Fruit fly (Drosophila melanogaster): ENCODE data around the gene CG10469.
A peak's percentile ranks its signal among the peaks of the same experiment; 100 is the strongest.

Gene CG10469

dm6 chr3L:6085988-6086387 is 7.1 kb downstream of the CG10469 start (continued):
- TF ChIP-seq prd (optimal IDR thresholded peaks at IDR 0.05) (no peak), prd (GFP tag; IDR thresholded peaks at IDR 0.05) (peak; percentile 45; the same call in 1 of the 3 replicates), Scr (GFP tag; IDR thresholded peaks at IDR 0.05; ENCODE audit: partially characterized antibody) (no peak), CG1603 (tag; optimal IDR thresholded peaks at IDR 0.05) (peak; percentile 46), CG12659 (GFP tag; optimal IDR thresholded peaks at IDR 0.05) (peak; percentile 9), gem (tag; optimal IDR thresholded peaks at IDR 0.05) (peak; percentile 70), bigmax (GFP tag; optimal IDR thresholded peaks at IDR 0.05) (no peak), fd102C (GFP tag; optimal IDR thresholded peaks at IDR 0.05) (no peak), CG9609 (GFP tag; optimal IDR thresholded peaks at IDR 0.05) (peak; percentile 10), PHDP (tag; optimal IDR thresholded peaks at IDR 0.05) (peak; percentile 35), CG9932 (GFP tag; IDR thresholded peaks at IDR 0.05) (peak; percentile 51; the same call in 1 of the 2 replicates), Spps (tag; optimal IDR thresholded peaks at IDR 0.05) (no peak), CG12104 (GFP tag; optimal IDR thresholded peaks at IDR 0.05) (no peak), ken (GFP tag; IDR thresholded peaks at IDR 0.05) (peak; percentile 21; the same call in 1 of the 3 replicates), Mes4 (GFP tag; optimal IDR thresholded peaks at IDR 0.05) (no peak), Xbp1 (GFP tag; optimal IDR thresholded peaks at IDR 0.05) (peak; percentile 36), sens (GFP tag) (peak; percentile 69), unc-4 (GFP tag; IDR thresholded peaks at IDR 0.05; ENCODE audit: partially characterized antibody) (no peak), CG7556 (GFP tag; optimal IDR thresholded peaks at IDR 0.05) (peak; percentile 36), org-1 (GFP tag; optimal IDR thresholded peaks at IDR 0.05) (peak; percentile 10), Ets65A (GFP tag) (peak; percentile 70), croc (GFP tag; conservative IDR thresholded peaks at IDR 0.05) (peak; percentile 44; the same call in 1 of the 3 replicates), CG30403 (GFP tag; optimal IDR thresholded peaks at IDR 0.05) (peak; percentile 47), nmo (GFP tag; optimal IDR thresholded peaks at IDR 0.05) (peak; percentile 24), Atf6 (GFP tag; IDR thresholded peaks at IDR 0.05) (peak; percentile 61), CG14014 (GFP tag; IDR thresholded peaks at IDR 0.05) (no peak), CG17361 (GFP tag; IDR thresholded peaks at IDR 0.05) (0 out of 3 replicates have a peak, but pooled peaks have one; percentile 12), CG13296 (GFP tag; optimal IDR thresholded peaks at IDR 0.05) (no peak), CG10979 (tag; optimal IDR thresholded peaks at IDR 0.05) (no peak), sob (GFP tag; IDR thresholded peaks at IDR 0.05) (0 out of 2 replicates have a peak, but pooled peaks have one; percentile 26), CoRest (tag; optimal IDR thresholded peaks at IDR 0.05) (peak; percentile 19), CG2889 (GFP tag; IDR thresholded peaks at IDR 0.05) (0 out of 3 replicates have a peak, but pooled peaks have one; percentile 33), CG7839 (tag; optimal IDR thresholded peaks at IDR 0.05) (peak; percentile 40), Dek (tag; optimal IDR thresholded peaks at IDR 0.05) (peak; percentile 14), CG2120 (GFP tag; optimal IDR thresholded peaks at IDR 0.05) (peak; percentile 62), CG13424 (tag; optimal IDR thresholded peaks at IDR 0.05) (peak; percentile 46), ash1 (GFP tag; optimal IDR thresholded peaks at IDR 0.05) (no peak), CG17328 (GFP tag; IDR thresholded peaks at IDR 0.05) (0 out of 2 replicates have a peak, but pooled peaks have one; percentile 43), Hr51 (GFP tag; optimal IDR thresholded peaks at IDR 0.05) (peak in 1 of 2 experiments; percentile 34), Gug (GFP tag; IDR thresholded peaks at IDR 0.05) (0 out of 4 replicates have a peak, but pooled peaks have one; percentile 17), CG11085 (GFP tag; IDR thresholded peaks at IDR 0.05) (no peak), chif (GFP tag; optimal IDR thresholded peaks at IDR 0.05) (peak; percentile 27 to 29), az2 (GFP tag; optimal IDR thresholded peaks at IDR 0.05) (peak; percentile 37), row (GFP tag; IDR thresholded peaks at IDR 0.05) (peak; percentile 57), Hsf (GFP tag; optimal IDR thresholded peaks at IDR 0.05) (peak; percentile 7), Pdp1 (GFP tag; optimal IDR thresholded peaks at IDR 0.05) (peak; percentile 31 to 39), pho (GFP tag; optimal IDR thresholded peaks at IDR 0.05) (peak; percentile 38), HmgZ (tag; optimal IDR thresholded peaks at IDR 0.05) (peak; percentile 20), pnt (GFP tag; optimal IDR thresholded peaks at IDR 0.05) (peak; percentile 12), Ravus (GFP tag; IDR thresholded peaks at IDR 0.05) (no peak), CG4617 (GFP tag; optimal IDR thresholded peaks at IDR 0.05; ENCODE audit: borderline replicate concordance) (no peak)
